Worm (Caenorhabditis elegans) whole organism, young adult: ENCODE measurements around the gene vab-7.

Source experiments
- C06A6.2 ChIP-seq: fragments of 200-800 bp; sonication (Bioruptor generic); conservative IDR thresholded peaks from 2 replicates; pipeline ENCODE4 v1.3.6; 2022; ENCODE audit warnings: missing genetic modification characterization, missing compliant biosample characterization
- C17E4.6 ChIP-seq: fragments of 200-800 bp; sonication (Bioruptor generic); IDR thresholded peaks from 2 replicates; pipeline ENCODE4 v1.3.6; 2022; ENCODE audit warnings: missing genetic modification reagents, missing genetic modification characterization, missing compliant biosample characterization
- F33H1.4 ChIP-seq: fragments of 200-800 bp; sonication (Bioruptor generic); IDR thresholded peaks from 2 replicates; pipeline ENCODE4 v1.3.6; 2022; ENCODE audit warnings: missing genetic modification reagents, missing genetic modification characterization, missing compliant biosample characterization
- F49E8.2 ChIP-seq: sonication (generic microtip); optimal IDR thresholded peaks from 3 replicates; lab custom pipeline; 2017; ENCODE audit warnings: missing genetic modification characterization, mild to moderate bottlenecking, missing compliant biosample characterization, antibody characterized with exemption, moderate library complexity; ENCODE audit not compliant: insufficient read depth
- Y53G8AR.9 ChIP-seq: fragments of 200-800 bp; sonication (Bioruptor generic); conservative IDR thresholded peaks from 2 replicates; pipeline ENCODE4 v1.3.6; 2022; ENCODE audit warnings: missing genetic modification reagents, missing genetic modification characterization, missing compliant biosample characterization
- akir-1 ChIP-seq: fragments of 200-800 bp; sonication (Bioruptor generic); optimal IDR thresholded peaks from 2 replicates; lab custom pipeline; 2018; ENCODE audit warnings: mild to moderate bottlenecking, missing genetic modification characterization, moderate library complexity, missing compliant biosample characterization
- athp-1 ChIP-seq: sonication (generic microtip); optimal IDR thresholded peaks from 2 replicates; lab custom pipeline; 2017; ENCODE audit warnings: mild to moderate bottlenecking, missing genetic modification characterization, missing compliant biosample characterization
- attf-5 ChIP-seq: fragments of 200-800 bp; sonication (Bioruptor generic); optimal IDR thresholded peaks from 2 replicates; lab custom pipeline; 2018; ENCODE audit warnings: mild to moderate bottlenecking, missing genetic modification characterization, missing compliant biosample characterization
- bed-1 ChIP-seq: fragments of 200-800 bp; sonication (Bioruptor generic); IDR thresholded peaks from 2 replicates; pipeline ENCODE4 v1.3.6; 2022; ENCODE audit warnings: missing genetic modification reagents, missing genetic modification characterization, missing compliant biosample characterization
- ccch-3 ChIP-seq: fragments of 200-800 bp; sonication (Bioruptor generic); optimal IDR thresholded peaks from 2 replicates; lab custom pipeline; 2018; ENCODE audit warnings: mild to moderate bottlenecking, missing genetic modification characterization, missing compliant biosample characterization
- cebp-1 ChIP-seq, 2 experiments: fragments of 200-800 bp in 1 of 2; sonication (Bioruptor generic) in 1 of 2; sonication (generic microtip) in 1 of 2; IDR thresholded peaks in 1 of 2; optimal IDR thresholded peaks in 1 of 2; 2 replicates each; pipeline versions ENCODE4 v1.3.6 to Lab custom; 2017 to 2022; ENCODE audit warnings: missing compliant biosample characterization in 2 of 2, missing genetic modification characterization in 2 of 2, mild to moderate bottlenecking in 1 of 2, missing genetic modification reagents in 1 of 2, moderate library complexity in 1 of 2
- ceh-40 ChIP-seq: fragments of 200-800 bp; sonication (Bioruptor generic); IDR thresholded peaks from 2 replicates; pipeline ENCODE4 v1.3.6; 2022; ENCODE audit warnings: missing genetic modification characterization, missing compliant biosample characterization
- die-1 ChIP-seq: sonication (generic microtip); optimal IDR thresholded peaks from 2 replicates; lab custom pipeline; 2016; ENCODE audit warnings: missing genotype, mild to moderate bottlenecking, missing genetic modification characterization, missing compliant biosample characterization
- dox-1 ChIP-seq: fragments of 200-800 bp; sonication (Bioruptor generic); IDR thresholded peaks from 2 replicates; pipeline ENCODE4 v1.3.6; 2022; ENCODE audit warnings: missing genetic modification reagents, missing genetic modification characterization, missing compliant biosample characterization
- egl-18 ChIP-seq: fragments of 200-800 bp; sonication (Bioruptor generic); IDR thresholded peaks from 2 replicates; pipeline ENCODE4 v1.3.6; 2022; ENCODE audit warnings: missing genetic modification reagents, missing genetic modification characterization, missing compliant biosample characterization
- fkh-3 ChIP-seq: sonication (generic microtip); optimal IDR thresholded peaks from 2 replicates; lab custom pipeline; 2016; ENCODE audit warnings: mild to moderate bottlenecking, missing genetic modification characterization, missing compliant biosample characterization
- him-1 ChIP-seq: sonication (generic microtip); optimal IDR thresholded peaks from 2 replicates; lab custom pipeline; 2016; ENCODE audit warnings: missing genotype, missing genetic modification reagents, missing genetic modification characterization, missing compliant biosample characterization
- hsf-1 ChIP-seq: fragments of 200-800 bp; sonication (Bioruptor generic); IDR thresholded peaks from 2 replicates; pipeline ENCODE4 v1.3.6; 2022; ENCODE audit warnings: missing genetic modification reagents, missing genetic modification characterization, missing compliant biosample characterization
- lin-40 ChIP-seq: sonication (generic microtip); optimal IDR thresholded peaks from 2 replicates; lab custom pipeline; 2016; ENCODE audit warnings: missing genetic modification characterization, mild to moderate bottlenecking, missing compliant biosample characterization, missing genotype, missing genetic modification reagents
- madf-3 ChIP-seq: fragments of 200-800 bp; sonication (Bioruptor generic); IDR thresholded peaks from 2 replicates; pipeline ENCODE4 v1.3.6; 2022; ENCODE audit warnings: missing genetic modification reagents, missing genetic modification characterization, missing compliant biosample characterization
- madf-6 ChIP-seq: fragments of 200-800 bp; sonication (Bioruptor generic); IDR thresholded peaks from 2 replicates; pipeline ENCODE4 v1.3.6; 2022; ENCODE audit warnings: missing genetic modification reagents, missing genetic modification characterization, missing compliant biosample characterization
- madf-8 ChIP-seq: fragments of 200-800 bp; sonication (Bioruptor generic); conservative IDR thresholded peaks from 2 replicates; pipeline ENCODE4 v1.3.6; 2022; ENCODE audit warnings: missing genetic modification reagents, missing genetic modification characterization, missing compliant biosample characterization
- mel-28 ChIP-seq: sonication (generic microtip); optimal IDR thresholded peaks from 2 replicates; lab custom pipeline; 2016; ENCODE audit warnings: borderline replicate concordance, mild to moderate bottlenecking, missing genetic modification characterization, missing compliant biosample characterization
- mxl-1 ChIP-seq: sonication (generic microtip); optimal IDR thresholded peaks from 2 replicates; lab custom pipeline; 2016; ENCODE audit warnings: missing genetic modification characterization, missing compliant biosample characterization
- nfya-2 ChIP-seq: fragments of 200-800 bp; sonication (Bioruptor generic); IDR thresholded peaks from 2 replicates; pipeline ENCODE4 v1.3.6; 2022; ENCODE audit warnings: missing genetic modification reagents, missing genetic modification characterization, missing compliant biosample characterization
- nfyb-1 ChIP-seq: fragments of 200-800 bp; sonication (Bioruptor generic); IDR thresholded peaks from 2 replicates; pipeline ENCODE4 v1.3.6; 2022; ENCODE audit warnings: missing genetic modification reagents, missing genetic modification characterization, missing compliant biosample characterization
- nhr-80 ChIP-seq: sonication (generic microtip); optimal IDR thresholded peaks from 2 replicates; lab custom pipeline; 2016; ENCODE audit warnings: missing genetic modification characterization, missing compliant biosample characterization
- rpc-1 ChIP-seq, 2 experiments: fragments of 150-350 bp in 1 of 2; sonication (generic microtip) in 1 of 2; optimal IDR thresholded peaks; 2 replicates each; lab custom pipeline; 2014 to 2018; ENCODE audit warnings: missing biosample characterization in 1 of 2, missing genetic modification characterization in 1 of 2, missing genetic modification reagents in 1 of 2, missing genotype in 1 of 2
- snpc-4 ChIP-seq, 5 experiments: fragments of 150-350 bp in 1 of 5; sonication (generic microtip) in 4 of 5; optimal IDR thresholded peaks; 2 replicates each; lab custom pipeline; 2014 to 2018; ENCODE audit warnings: missing genetic modification characterization in 5 of 5, missing biosample characterization in 3 of 5, antibody characterized with exemption in 2 of 5, mild to moderate bottlenecking in 2 of 5, missing compliant biosample characterization in 2 of 5, missing genotype in 2 of 5, moderate library complexity in 2 of 5, missing genetic modification reagents in 1 of 5
- tbx-9 ChIP-seq: sonication (generic microtip); optimal IDR thresholded peaks from 2 replicates; lab custom pipeline; 2016; ENCODE audit warnings: borderline replicate concordance, missing genetic modification characterization, inconsistent platforms, missing compliant biosample characterization
- tlf-1 ChIP-seq: fragments of 200-800 bp; sonication (Bioruptor generic); optimal IDR thresholded peaks from 2 replicates; lab custom pipeline; 2018; ENCODE audit warnings: mild to moderate bottlenecking, missing genetic modification characterization, missing compliant biosample characterization
- unc-130 ChIP-seq: sonication (generic microtip); optimal IDR thresholded peaks from 2 replicates; lab custom pipeline; 2016; ENCODE audit warnings: missing genetic modification reagents, missing genetic modification characterization, missing compliant biosample characterization
- xnd-1 ChIP-seq: sonication (generic microtip); optimal IDR thresholded peaks from 2 replicates; lab custom pipeline; 2016; ENCODE audit warnings: missing genotype, missing genetic modification reagents, missing genetic modification characterization, missing compliant biosample characterization
- ztf-25 ChIP-seq: fragments of 200-800 bp; sonication (Bioruptor generic); IDR thresholded peaks from 2 replicates; pipeline ENCODE4 v1.3.6; 2022; ENCODE audit warnings: missing genetic modification reagents, missing genetic modification characterization, missing compliant biosample characterization
- ztf-3 ChIP-seq: fragments of 200-800 bp; sonication (Bioruptor generic); optimal IDR thresholded peaks from 2 replicates; lab custom pipeline; 2018; ENCODE audit warnings: mild to moderate bottlenecking, missing genetic modification characterization, missing compliant biosample characterization

Gene vab-7

DNA sequence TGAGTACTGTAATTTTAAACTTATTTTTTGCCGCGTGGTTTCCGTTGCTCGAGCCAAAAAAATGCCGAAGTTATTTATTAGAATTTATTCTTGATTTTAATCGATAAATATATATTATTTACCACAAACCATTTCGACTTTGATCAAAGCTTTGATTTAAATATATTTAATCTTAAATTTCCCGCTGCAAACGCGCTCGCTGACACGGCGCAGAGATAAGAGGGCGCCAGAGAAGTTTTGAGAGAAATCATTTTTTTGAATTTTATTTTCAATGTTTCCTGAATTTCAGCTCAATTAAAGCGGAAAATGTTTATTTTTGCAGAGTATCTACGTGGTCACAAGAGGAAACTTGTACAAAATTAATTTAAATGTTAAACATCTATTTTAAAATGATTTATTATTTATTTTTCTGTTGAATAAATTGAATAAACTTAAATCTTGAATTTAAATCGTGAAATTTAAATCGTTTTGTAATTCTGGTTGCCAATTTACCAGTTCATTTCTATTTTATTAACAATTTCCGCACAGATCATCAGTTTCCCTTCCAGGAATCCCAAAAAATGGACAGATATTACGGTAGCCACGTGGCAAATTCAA lies 24.2 kb upstream of the vab-7 start, which contains the start of gene com-1 (continued):
- no peak for TF ChIP-seq him-1
- no peak for TF ChIP-seq fkh-3 (tag; lab: Kevin White, UChicago)
- 0 out of 2 replicates have a peak, but pooled peaks have one; percentile 13 for TF ChIP-seq F33H1.4
- TF ChIP-seq C06A6.2 (GFP tag; lab: Robert Waterston, UW), result no peak
- no peak for TF ChIP-seq ceh-40 (GFP tag; lab: Robert Waterston, UW)
- no peak for TF ChIP-seq F49E8.2 (tag; lab: Kevin White, UChicago)
- TF ChIP-seq ztf-3 (GFP tag; lab: Kevin White, UChicago), result no peak
- TF ChIP-seq xnd-1 (tag; lab: Kevin White, UChicago), result no peak
- TF ChIP-seq ccch-3 (GFP tag; lab: Kevin White, UChicago), result no peak
- no peak for TF ChIP-seq ztf-25 (GFP tag; lab: Robert Waterston, UW)
- no peak for TF ChIP-seq nfyb-1 (GFP tag; lab: Robert Waterston, UW)
- TF ChIP-seq tbx-9 (tag; lab: Kevin White, UChicago), result no peak
- TF ChIP-seq C17E4.6 (GFP tag; lab: Robert Waterston, UW), result no peak
- peak; percentile 46; the same call in 1 of the 2 replicates for TF ChIP-seq madf-6
- no peak for TF ChIP-seq madf-8 (GFP tag; lab: Robert Waterston, UW)
- TF ChIP-seq madf-3 (GFP tag; lab: Robert Waterston, UW), result no peak
- TF ChIP-seq bed-1, result no peak
- no peak for TF ChIP-seq mxl-1
- TF ChIP-seq snpc-4 (GFP tag; optimal IDR thresholded peaks at IDR 0.05; lab: Kevin White, UChicago), result no peak
- TF ChIP-seq snpc-4 (tag; optimal IDR thresholded peaks at IDR 0.05; lab: Kevin White, UChicago), result peak in 1 of 4 experiments; percentile 1
- no peak for TF ChIP-seq egl-18 (GFP tag; lab: Robert Waterston, UW)
- no peak for TF ChIP-seq akir-1 (GFP tag; lab: Kevin White, UChicago)
- no peak for TF ChIP-seq athp-1 (tag; lab: Kevin White, UChicago)
- TF ChIP-seq attf-5 (GFP tag; lab: Kevin White, UChicago), result peak; percentile 46
- no peak for TF ChIP-seq dox-1
- TF ChIP-seq lin-40 (tag; lab: Kevin White, UChicago), result no peak
- no peak for TF ChIP-seq hsf-1 (GFP tag; lab: Robert Waterston, UW)
- no peak for TF ChIP-seq nhr-80 (tag; lab: Kevin White, UChicago)
- no peak for TF ChIP-seq unc-130 (GFP tag; lab: Kevin White, UChicago)
- no peak for TF ChIP-seq cebp-1 (GFP tag; IDR thresholded peaks at IDR 0.05; lab: Robert Waterston, UW)
- TF ChIP-seq cebp-1 (tag; optimal IDR thresholded peaks at IDR 0.05; lab: Kevin White, UChicago), result no peak

DNA sequence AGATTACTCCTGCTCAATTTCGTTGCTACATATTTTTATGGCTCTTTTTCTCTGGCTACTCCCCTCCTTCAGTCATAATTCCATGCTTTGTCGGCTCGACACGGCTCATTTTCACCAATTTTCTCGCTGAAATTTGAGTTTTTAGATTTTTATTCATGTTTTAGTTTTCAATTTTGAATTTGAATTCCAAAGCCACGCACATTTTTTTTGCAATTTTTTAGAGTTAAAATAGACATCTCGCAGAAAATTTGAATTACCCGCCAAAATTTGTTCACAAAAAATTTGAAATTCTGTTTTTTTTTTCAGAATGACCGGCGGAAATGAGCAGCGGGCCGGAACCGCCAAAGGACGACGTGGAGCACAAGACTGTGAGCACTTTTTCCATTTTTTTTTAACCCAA lies 17.8 kb upstream of the vab-7 start, which contains the start of gene unc-119:
Gene unc-119, plus strand, starts transcription at position 301 of the 400 bp plus-strand sequence.
- TF ChIP-seq nfya-2 (GFP tag; lab: Robert Waterston, UW) (no peak), rpc-1 (optimal IDR thresholded peaks at IDR 0.05; lab: Kevin White, UChicago) (no peak), rpc-1 (tag; optimal IDR thresholded peaks at IDR 0.05; lab: Kevin White, UChicago) (no peak), tlf-1 (GFP tag; lab: Kevin White, UChicago) (no peak), fkh-3 (tag; lab: Kevin White, UChicago) (no peak), mxl-1 (no peak), F49E8.2 (tag; lab: Kevin White, UChicago) (no peak), Y53G8AR.9 (GFP tag; lab: Robert Waterston, UW) (no peak), die-1 (tag; lab: Kevin White, UChicago) (no peak), snpc-4 (GFP tag; optimal IDR thresholded peaks at IDR 0.05; lab: Kevin White, UChicago) (no peak), snpc-4 (tag; optimal IDR thresholded peaks at IDR 0.05; lab: Kevin White, UChicago) (no peak), madf-8 (GFP tag; lab: Robert Waterston, UW) (no peak), mel-28 (no peak), madf-6 (no peak)
